Worm (Caenorhabditis elegans) whole organism, L2 larva: ENCODE measurements around the gene twk-12.

Source experiments
- C34F6.9 ChIP-seq: fragments of 150-350 bp; optimal IDR thresholded peaks from 2 replicates; lab custom pipeline; 2014; ENCODE audit warnings: missing biosample characterization, missing genetic modification characterization
- F13H6.1 ChIP-seq: sonication (generic microtip); optimal IDR thresholded peaks from 2 replicates; lab custom pipeline; 2016; ENCODE audit warnings: missing genetic modification characterization, missing compliant biosample characterization
- R02D3.7 ChIP-seq: fragments of 150-350 bp; optimal IDR thresholded peaks from 2 replicates; lab custom pipeline; 2014; ENCODE audit warnings: missing biosample characterization, missing genetic modification characterization
- Y55F3AM.14 ChIP-seq: fragments of 200-800 bp; sonication (Bioruptor generic); optimal IDR thresholded peaks from 2 replicates; lab custom pipeline; 2018; ENCODE audit warnings: mild to moderate bottlenecking, missing genetic modification characterization, missing compliant biosample characterization
- ZK546.5 ChIP-seq: sonication (generic microtip); optimal IDR thresholded peaks from 2 replicates; lab custom pipeline; 2017; ENCODE audit warnings: missing biosample characterization, missing genetic modification characterization
- alr-1 ChIP-seq: fragments of 150-350 bp; optimal IDR thresholded peaks from 2 replicates; lab custom pipeline; 2014; ENCODE audit warnings: missing biosample characterization, missing genetic modification characterization
- aly-2 ChIP-seq: fragments of 150-350 bp; optimal IDR thresholded peaks from 2 replicates; lab custom pipeline; 2014; ENCODE audit warnings: missing biosample characterization, missing genetic modification characterization
- ama-1 ChIP-seq: fragments of 150-350 bp; optimal IDR thresholded peaks from 2 replicates; lab custom pipeline; 2018; ENCODE audit warnings: inconsistent platforms
- blmp-1 ChIP-seq: sonication (generic microtip); optimal IDR thresholded peaks from 2 replicates; lab custom pipeline; 2017; ENCODE audit warnings: missing genetic modification characterization, mild to moderate bottlenecking, missing compliant biosample characterization, antibody characterized with exemption, moderate library complexity; ENCODE audit not compliant: insufficient read depth
- ceh-16 ChIP-seq: fragments of 150-350 bp; optimal IDR thresholded peaks from 2 replicates; lab custom pipeline; 2014; ENCODE audit warnings: missing biosample characterization, missing genetic modification characterization
- ceh-82 ChIP-seq: fragments of 150-350 bp; optimal IDR thresholded peaks from 2 replicates; lab custom pipeline; 2014; ENCODE audit warnings: missing biosample characterization, missing genetic modification characterization
- crh-2 ChIP-seq: sonication (generic microtip); optimal IDR thresholded peaks from 2 replicates; lab custom pipeline; 2017; ENCODE audit warnings: missing biosample characterization, missing genetic modification characterization
- dmd-4 ChIP-seq: sonication (generic microtip); optimal IDR thresholded peaks from 2 replicates; lab custom pipeline; 2017; ENCODE audit warnings: missing biosample characterization, missing genetic modification characterization
- egl-27 ChIP-seq: sonication (generic microtip); optimal IDR thresholded peaks from 3 replicates; lab custom pipeline; 2017; ENCODE audit warnings: missing biosample characterization, missing genetic modification reagents, missing genetic modification characterization
- elt-1 ChIP-seq: fragments of 150-350 bp; optimal IDR thresholded peaks from 2 replicates; lab custom pipeline; 2014; ENCODE audit warnings: missing biosample characterization, missing genetic modification characterization
- elt-3 ChIP-seq: sonication (generic microtip); optimal IDR thresholded peaks from 2 replicates; lab custom pipeline; 2017; ENCODE audit warnings: missing biosample characterization, missing genetic modification characterization
- fos-1 ChIP-seq: fragments of 150-350 bp; optimal IDR thresholded peaks from 2 replicates; lab custom pipeline; 2014; ENCODE audit warnings: missing biosample characterization, missing genetic modification characterization
- gmeb-1 ChIP-seq: fragments of 150-350 bp; optimal IDR thresholded peaks from 2 replicates; lab custom pipeline; 2014; ENCODE audit warnings: missing biosample characterization, missing genetic modification characterization
- lin-11 ChIP-seq: fragments of 150-350 bp; sonication (generic microtip); optimal IDR thresholded peaks from 2 replicates; lab custom pipeline; 2014; ENCODE audit warnings: missing biosample characterization, missing genetic modification characterization, inconsistent platforms, mixed read lengths
- lin-13 ChIP-seq: fragments of 150-350 bp; optimal IDR thresholded peaks from 2 replicates; lab custom pipeline; 2014; ENCODE audit warnings: missing biosample characterization, missing genetic modification reagents, missing genetic modification characterization
- lin-39 ChIP-seq: fragments of 150-350 bp; optimal IDR thresholded peaks from 2 replicates; lab custom pipeline; 2014; ENCODE audit warnings: missing biosample characterization, missing genetic modification reagents, missing genetic modification characterization
- lsy-2 ChIP-seq, 2 experiments: fragments of 150-350 bp in 1 of 2; sonication (generic microtip) in 1 of 2; optimal IDR thresholded peaks; 2 replicates each; lab custom pipeline; 2014 to 2017; ENCODE audit warnings: missing biosample characterization in 2 of 2, missing genetic modification characterization in 2 of 2
- mab-5 ChIP-seq: fragments of 150-350 bp; optimal IDR thresholded peaks from 2 replicates; lab custom pipeline; 2014; ENCODE audit warnings: missing biosample characterization, missing genetic modification characterization
- mbf-1 ChIP-seq: sonication (generic microtip); optimal IDR thresholded peaks from 2 replicates; lab custom pipeline; 2017; ENCODE audit warnings: missing biosample characterization, missing genetic modification characterization
- mdl-1 ChIP-seq, 2 experiments: fragments of 150-350 bp in 1 of 2; sonication (generic microtip) in 1 of 2; optimal IDR thresholded peaks; 2 replicates each; lab custom pipeline; 2017; ENCODE audit warnings: missing biosample characterization in 2 of 2, missing genetic modification characterization in 2 of 2
- nhr-10 ChIP-seq: sonication (generic microtip); optimal IDR thresholded peaks from 2 replicates; lab custom pipeline; 2017; ENCODE audit warnings: missing biosample characterization, missing genetic modification characterization
- nhr-11 ChIP-seq: fragments of 150-350 bp; optimal IDR thresholded peaks from 2 replicates; lab custom pipeline; 2014; ENCODE audit warnings: missing biosample characterization, missing genetic modification characterization
- nhr-12 ChIP-seq: fragments of 150-350 bp; optimal IDR thresholded peaks from 2 replicates; lab custom pipeline; 2014; ENCODE audit warnings: missing biosample characterization, missing genetic modification characterization
- nhr-129 ChIP-seq: fragments of 150-350 bp; optimal IDR thresholded peaks from 2 replicates; lab custom pipeline; 2014; ENCODE audit warnings: missing biosample characterization, missing genetic modification characterization
- nhr-21 ChIP-seq: fragments of 150-350 bp; optimal IDR thresholded peaks from 2 replicates; lab custom pipeline; 2014; ENCODE audit warnings: missing biosample characterization, missing genetic modification characterization
- nhr-23 ChIP-seq: fragments of 150-350 bp; optimal IDR thresholded peaks from 2 replicates; lab custom pipeline; 2014; ENCODE audit warnings: missing biosample characterization, missing genetic modification reagents, missing genetic modification characterization
- nhr-237 ChIP-seq: fragments of 150-350 bp; optimal IDR thresholded peaks from 2 replicates; lab custom pipeline; 2014; ENCODE audit warnings: missing biosample characterization, missing genetic modification characterization
- nhr-25 ChIP-seq: fragments of 150-350 bp; sonication (generic microtip); optimal IDR thresholded peaks from 3 replicates; lab custom pipeline; 2014; ENCODE audit warnings: missing biosample characterization, missing genetic modification characterization
- nhr-6 ChIP-seq: fragments of 150-350 bp; optimal IDR thresholded peaks from 2 replicates; lab custom pipeline; 2014; ENCODE audit warnings: missing biosample characterization, missing genetic modification characterization
- nhr-77 ChIP-seq: fragments of 150-350 bp; optimal IDR thresholded peaks from 2 replicates; lab custom pipeline; 2014; ENCODE audit warnings: missing biosample characterization, missing genetic modification characterization
- peb-1 ChIP-seq: fragments of 150-350 bp; optimal IDR thresholded peaks from 2 replicates; lab custom pipeline; 2014; ENCODE audit warnings: missing biosample characterization, missing genetic modification characterization
- sem-4 ChIP-seq: fragments of 150-350 bp; optimal IDR thresholded peaks from 2 replicates; lab custom pipeline; 2014; ENCODE audit warnings: missing biosample characterization, missing genetic modification reagents, missing genetic modification characterization
- skn-1 ChIP-seq: sonication (generic microtip); optimal IDR thresholded peaks from 2 replicates; lab custom pipeline; 2017; ENCODE audit warnings: missing biosample characterization, missing genetic modification characterization
- sma-3 ChIP-seq: sonication (generic microtip); optimal IDR thresholded peaks from 2 replicates; lab custom pipeline; 2016; ENCODE audit warnings: missing genetic modification reagents, missing genetic modification characterization, missing compliant biosample characterization
- sma-9 ChIP-seq, 2 experiments: fragments of 150-350 bp in 1 of 2; sonication (generic microtip) in 1 of 2; optimal IDR thresholded peaks; 2 replicates each; lab custom pipeline; 2014 to 2016; ENCODE audit warnings: missing genetic modification characterization in 2 of 2, mild to moderate bottlenecking in 1 of 2, missing biosample characterization in 1 of 2, missing compliant biosample characterization in 1 of 2, missing genetic modification reagents in 1 of 2, moderate library complexity in 1 of 2
- snpc-4 ChIP-seq: fragments of 150-350 bp; optimal IDR thresholded peaks from 2 replicates; lab custom pipeline; 2014; ENCODE audit warnings: missing biosample characterization, missing genetic modification characterization
- unc-39 ChIP-seq: fragments of 150-350 bp; optimal IDR thresholded peaks from 2 replicates; lab custom pipeline; 2014; ENCODE audit warnings: missing biosample characterization, missing genetic modification characterization
- unc-55 ChIP-seq: fragments of 150-350 bp; sonication (generic microtip); optimal IDR thresholded peaks from 3 replicates; lab custom pipeline; 2014; ENCODE audit warnings: missing biosample characterization, missing genetic modification reagents, missing genetic modification characterization
- unc-62 ChIP-seq: fragments of 150-350 bp; optimal IDR thresholded peaks from 2 replicates; lab custom pipeline; 2014; ENCODE audit warnings: missing biosample characterization, missing genetic modification reagents, missing genetic modification characterization
- zag-1 ChIP-seq: fragments of 150-350 bp; optimal IDR thresholded peaks from 2 replicates; lab custom pipeline; 2014; ENCODE audit warnings: missing biosample characterization, missing genetic modification characterization
- ztf-1 ChIP-seq: fragments of 200-800 bp; sonication (Bioruptor generic); conservative IDR thresholded peaks from 2 replicates; pipeline ENCODE4 v1.3.6; 2022; ENCODE audit warnings: missing genetic modification characterization, missing compliant biosample characterization
- ztf-11 ChIP-seq: sonication (generic microtip); optimal IDR thresholded peaks from 2 replicates; lab custom pipeline; 2017; ENCODE audit warnings: missing biosample characterization, missing genetic modification characterization
- ztf-4 ChIP-seq: fragments of 150-350 bp; optimal IDR thresholded peaks from 2 replicates; lab custom pipeline; 2014; ENCODE audit warnings: missing biosample characterization, missing genetic modification characterization

twk-12 gene

ce11 chrV:10719833-10720170 lies 52.4 kb downstream of the twk-12 start:
- TF ChIP-seq crh-2 (tag; lab: Kevin White, UChicago) (peak; percentile 65), sma-9 (GFP tag; optimal IDR thresholded peaks at IDR 0.05; lab: Kevin White, UChicago) (peak; percentile 93), sma-9 (tag; optimal IDR thresholded peaks at IDR 0.05; lab: Kevin White, UChicago) (no peak), sma-3 (GFP tag; lab: Kevin White, UChicago) (peak; percentile 87), ZK546.5 (tag; lab: Kevin White, UChicago) (no peak), mab-5 (tag; lab: Kevin White, UChicago) (no peak), nhr-25 (tag; lab: Kevin White, UChicago) (peak; percentile 90), lin-39 (tag; lab: Kevin White, UChicago) (no peak), alr-1 (tag; lab: Kevin White, UChicago) (no peak), gmeb-1 (tag; lab: Kevin White, UChicago) (peak; percentile 41), aly-2 (tag; lab: Kevin White, UChicago) (no peak), lin-11 (no peak), ztf-11 (tag; lab: Kevin White, UChicago) (no peak), ceh-82 (no peak), ama-1 (lab: Kevin White, UChicago) (peak; percentile 67), ztf-4 (no peak), nhr-21 (tag; lab: Kevin White, UChicago) (peak; percentile 81), blmp-1 (tag; lab: Kevin White, UChicago) (peak; percentile 93), peb-1 (tag; lab: Kevin White, UChicago) (no peak), nhr-12 (tag; lab: Kevin White, UChicago) (no peak), nhr-6 (peak; percentile 52), zag-1 (tag; lab: Kevin White, UChicago) (no peak), dmd-4 (tag; lab: Kevin White, UChicago) (no peak), skn-1 (tag; lab: Kevin White, UChicago) (peak; percentile 9), ceh-16 (peak; percentile 15), egl-27 (tag; lab: Kevin White, UChicago) (no peak), nhr-237 (tag; lab: Kevin White, UChicago) (no peak), elt-3 (tag; lab: Kevin White, UChicago) (no peak), nhr-23 (tag; lab: Kevin White, UChicago) (no peak), ztf-1 (no peak), nhr-11 (tag; lab: Kevin White, UChicago) (no peak), sem-4 (peak; percentile 27), Y55F3AM.14 (GFP tag; lab: Kevin White, UChicago) (peak; percentile 94), F13H6.1 (tag; lab: Kevin White, UChicago) (peak; percentile 49), C34F6.9 (tag; lab: Kevin White, UChicago) (peak; percentile 73), nhr-129 (tag; lab: Kevin White, UChicago) (peak; percentile 97), unc-62 (GFP tag; lab: Kevin White, UChicago) (no peak), R02D3.7 (tag; lab: Kevin White, UChicago) (no peak), elt-1 (tag; lab: Kevin White, UChicago) (no peak), nhr-10 (tag; lab: Kevin White, UChicago) (no peak), unc-39 (tag; lab: Kevin White, UChicago) (no peak), fos-1 (tag; lab: Kevin White, UChicago) (peak; percentile 43), mbf-1 (tag; lab: Kevin White, UChicago) (no peak), lsy-2 (tag; optimal IDR thresholded peaks at IDR 0.05; lab: Kevin White, UChicago) (peak in 1 of 2 experiments; percentile 44), lin-13 (GFP tag; lab: Kevin White, UChicago) (no peak), nhr-77 (no peak), snpc-4 (tag; lab: Kevin White, UChicago) (no peak), unc-55 (GFP tag; lab: Kevin White, UChicago) (no peak), mdl-1 (tag; optimal IDR thresholded peaks at IDR 0.05; lab: Kevin White, UChicago) (peak in 1 of 2 experiments; percentile 76)
